Worm (Caenorhabditis elegans) whole organism, early embryonic: ENCODE data around the gene K08C7.1.

Experiments
- B0310.2 ChIP-seq: sonication (generic microtip); optimal IDR thresholded peaks from 2 replicates; lab custom pipeline; 2016; ENCODE audit warnings: mild to moderate bottlenecking, missing genetic modification characterization, missing compliant biosample characterization
- F13C5.2 ChIP-seq: sonication (generic microtip); optimal IDR thresholded peaks from 2 replicates; lab custom pipeline; 2017; ENCODE audit warnings: mild to moderate bottlenecking, missing genetic modification characterization, inconsistent platforms, missing compliant biosample characterization
- aly-1 ChIP-seq: sonication (generic microtip); optimal IDR thresholded peaks from 2 replicates; lab custom pipeline; 2016; ENCODE audit warnings: missing genetic modification characterization, missing compliant biosample characterization
- ama-1 ChIP-seq: fragments of 150-350 bp; optimal IDR thresholded peaks from 2 replicates; lab custom pipeline; 2014
- ceh-13 ChIP-seq: fragments of 200-800 bp; sonication (Bioruptor generic); optimal IDR thresholded peaks from 2 replicates; lab custom pipeline; 2018; ENCODE audit warnings: mild to moderate bottlenecking, missing genetic modification characterization, missing compliant biosample characterization
- ceh-36 ChIP-seq: sonication (generic microtip); optimal IDR thresholded peaks from 2 replicates; lab custom pipeline; 2016; ENCODE audit warnings: missing genetic modification characterization, inconsistent platforms, missing compliant biosample characterization
- ets-7 ChIP-seq: sonication (generic microtip); optimal IDR thresholded peaks from 2 replicates; lab custom pipeline; 2016; ENCODE audit warnings: missing genotype, missing genetic modification characterization, missing compliant biosample characterization
- flt-1 ChIP-seq: fragments of 200-800 bp; sonication (Bioruptor generic); IDR thresholded peaks from 2 replicates; pipeline ENCODE4 v1.3.6; 2022; ENCODE audit warnings: missing genetic modification characterization, missing compliant biosample characterization
- hmbx-1 ChIP-seq: sonication (generic microtip); optimal IDR thresholded peaks from 2 replicates; lab custom pipeline; 2016; ENCODE audit warnings: mild to moderate bottlenecking, missing genetic modification characterization, missing compliant biosample characterization
- hmg-4 ChIP-seq: fragments of 200-800 bp; sonication (Bioruptor generic); optimal IDR thresholded peaks from 2 replicates; lab custom pipeline; 2018; ENCODE audit warnings: mild to moderate bottlenecking, missing genetic modification characterization, missing compliant biosample characterization
- hnd-1 ChIP-seq: sonication (generic microtip); optimal IDR thresholded peaks from 2 replicates; lab custom pipeline; 2016; ENCODE audit warnings: missing genetic modification characterization, missing compliant biosample characterization
- pes-1 ChIP-seq: fragments of 200-800 bp; sonication (Bioruptor generic); IDR thresholded peaks from 2 replicates; pipeline ENCODE4 v1.3.6; 2022; ENCODE audit warnings: missing genetic modification reagents, missing genetic modification characterization, missing compliant biosample characterization
- scrt-1 ChIP-seq: fragments of 200-800 bp; sonication (Bioruptor generic); IDR thresholded peaks from 2 replicates; pipeline ENCODE4 v1.3.6; 2022; ENCODE audit warnings: missing genetic modification characterization, missing compliant biosample characterization
- sea-1 ChIP-seq: fragments of 200-800 bp; sonication (Bioruptor generic); conservative IDR thresholded peaks from 2 replicates; pipeline ENCODE4 v1.3.6; 2022; ENCODE audit warnings: missing genetic modification characterization, missing compliant biosample characterization
- tbx-11 ChIP-seq: fragments of 200-800 bp; sonication (Bioruptor generic); IDR thresholded peaks from 2 replicates; pipeline ENCODE4 v1.3.6; 2022; ENCODE audit warnings: missing genetic modification characterization, missing compliant biosample characterization
- tbx-37 ChIP-seq: fragments of 200-800 bp; sonication (Bioruptor generic); conservative IDR thresholded peaks from 2 replicates; pipeline ENCODE4 v1.3.6; 2022; ENCODE audit warnings: missing genetic modification reagents, missing genetic modification characterization, missing compliant biosample characterization
- tra-4 ChIP-seq: sonication (generic microtip); optimal IDR thresholded peaks from 2 replicates; lab custom pipeline; 2017; ENCODE audit warnings: missing genetic modification characterization, missing compliant biosample characterization

Gene K08C7.1

ce11 chrIV:10656770-10657323 is at the start of gene K08C7.1:
Gene K08C7.1 (plus strand): TSS chrIV:10656812.
- TF ChIP-seq hmbx-1, result no peak

- TF ChIP-seq hmbx-1, result no peak
- TF ChIP-seq tbx-11 (GFP tag; lab: Robert Waterston, UW), result no peak
- TF ChIP-seq B0310.2 (tag; lab: Kevin White, UChicago), result no peak
- no peak for TF ChIP-seq ceh-13
- no peak for TF ChIP-seq ceh-36 (tag; lab: Kevin White, UChicago)
- TF ChIP-seq hmg-4 (GFP tag; lab: Kevin White, UChicago), result no peak
- TF ChIP-seq pes-1 (GFP tag; lab: Robert Waterston, UW), result no peak
- no peak for TF ChIP-seq tra-4
- TF ChIP-seq scrt-1 (GFP tag; lab: Robert Waterston, UW), result no peak
- TF ChIP-seq tbx-37 (GFP tag; lab: Robert Waterston, UW), result no peak
- no peak for TF ChIP-seq F13C5.2 (tag; lab: Kevin White, UChicago)
- TF ChIP-seq ets-7 (tag; lab: Kevin White, UChicago), result no peak
- no peak for TF ChIP-seq ama-1
Measured at ce11 chrIV:10608275-10608674, 48.3 kb upstream of the K08C7.1 start, which contains the start of gene R09H10.6. Gene R09H10.6 (plus strand): TSS chrIV:10608575.

- TF ChIP-seq hmbx-1, result no peak
- TF ChIP-seq ceh-13, result no peak
- TF ChIP-seq hmg-4 (GFP tag; lab: Kevin White, UChicago), result no peak
- TF ChIP-seq tbx-37 (GFP tag; lab: Robert Waterston, UW), result no peak
- TF ChIP-seq sea-1 (GFP tag; lab: Robert Waterston, UW), result no peak
Measured at ce11 chrIV:10609920-10610319, 46.7 kb upstream of the K08C7.1 start.

ce11 chrIV:10612281-10612680 is 44.3 kb upstream of the K08C7.1 start:
- TF ChIP-seq ets-7 (tag; lab: Kevin White, UChicago) (no peak), ceh-36 (tag; lab: Kevin White, UChicago) (no peak), tbx-11 (GFP tag; lab: Robert Waterston, UW) (no peak), flt-1 (GFP tag; lab: Robert Waterston, UW) (no peak), F13C5.2 (tag; lab: Kevin White, UChicago) (no peak), ceh-13 (no peak), tra-4 (no peak), hmbx-1 (no peak), aly-1 (tag; lab: Kevin White, UChicago) (no peak), tbx-37 (GFP tag; lab: Robert Waterston, UW) (no peak), B0310.2 (tag; lab: Kevin White, UChicago) (no peak), hmg-4 (GFP tag; lab: Kevin White, UChicago) (no peak), pes-1 (GFP tag; lab: Robert Waterston, UW) (no peak), hnd-1 (tag; lab: Kevin White, UChicago) (no peak), sea-1 (GFP tag; lab: Robert Waterston, UW) (no peak), scrt-1 (GFP tag; lab: Robert Waterston, UW) (no peak)

ce11 chrIV:10614918-10615477 is 41.6 kb upstream of the K08C7.1 start, which contains the start of gene ptr-14:
Gene ptr-14 (plus strand): TSS chrIV:10615427.
- no peak for TF ChIP-seq aly-1 (tag; lab: Kevin White, UChicago)
- no peak for TF ChIP-seq tbx-11 (GFP tag; lab: Robert Waterston, UW)
- TF ChIP-seq B0310.2 (tag; lab: Kevin White, UChicago), result no peak
- no peak for TF ChIP-seq tra-4
- no peak for TF ChIP-seq scrt-1 (GFP tag; lab: Robert Waterston, UW)
- TF ChIP-seq hmg-4 (GFP tag; lab: Kevin White, UChicago), result no peak
- TF ChIP-seq ama-1, result no peak
- no peak for TF ChIP-seq pes-1 (GFP tag; lab: Robert Waterston, UW)
- TF ChIP-seq sea-1 (GFP tag; lab: Robert Waterston, UW), result no peak
- no peak for TF ChIP-seq hmbx-1
- TF ChIP-seq tbx-37 (GFP tag; lab: Robert Waterston, UW), result no peak
- no peak for TF ChIP-seq hnd-1 (tag; lab: Kevin White, UChicago)
- TF ChIP-seq ceh-13, result no peak
- TF ChIP-seq ets-7 (tag; lab: Kevin White, UChicago), result no peak
- TF ChIP-seq ceh-36 (tag; lab: Kevin White, UChicago), result no peak
- TF ChIP-seq F13C5.2 (tag; lab: Kevin White, UChicago), result no peak
- TF ChIP-seq flt-1 (GFP tag; lab: Robert Waterston, UW), result no peak

ce11 chrIV:10616366-10616765 is 40.2 kb upstream of the K08C7.1 start:
- TF ChIP-seq tra-4 (no peak), sea-1 (GFP tag; lab: Robert Waterston, UW) (no peak), tbx-37 (GFP tag; lab: Robert Waterston, UW) (no peak), tbx-11 (GFP tag; lab: Robert Waterston, UW) (no peak), hmg-4 (GFP tag; lab: Kevin White, UChicago) (no peak), ama-1 (no peak), ceh-13 (no peak), F13C5.2 (tag; lab: Kevin White, UChicago) (no peak), B0310.2 (tag; lab: Kevin White, UChicago) (no peak), hnd-1 (tag; lab: Kevin White, UChicago) (no peak), ceh-36 (tag; lab: Kevin White, UChicago) (no peak), flt-1 (GFP tag; lab: Robert Waterston, UW) (no peak), pes-1 (GFP tag; lab: Robert Waterston, UW) (no peak), ets-7 (tag; lab: Kevin White, UChicago) (no peak)

- no peak for TF ChIP-seq tbx-11 (GFP tag; lab: Robert Waterston, UW)
- no peak for TF ChIP-seq hnd-1 (tag; lab: Kevin White, UChicago)
Measured at ce11 chrIV:10617099-10617498, 39.5 kb upstream of the K08C7.1 start.
